Worm (Caenorhabditis elegans): Measurements from ENCODE around the gene clec-74.
"Not testable (repeated sequence)": the region's sequence is repeated elsewhere in the genome, so short reads cannot be mapped to it uniquely, and the experiment has no call there.

clec-74 gene

DNA sequence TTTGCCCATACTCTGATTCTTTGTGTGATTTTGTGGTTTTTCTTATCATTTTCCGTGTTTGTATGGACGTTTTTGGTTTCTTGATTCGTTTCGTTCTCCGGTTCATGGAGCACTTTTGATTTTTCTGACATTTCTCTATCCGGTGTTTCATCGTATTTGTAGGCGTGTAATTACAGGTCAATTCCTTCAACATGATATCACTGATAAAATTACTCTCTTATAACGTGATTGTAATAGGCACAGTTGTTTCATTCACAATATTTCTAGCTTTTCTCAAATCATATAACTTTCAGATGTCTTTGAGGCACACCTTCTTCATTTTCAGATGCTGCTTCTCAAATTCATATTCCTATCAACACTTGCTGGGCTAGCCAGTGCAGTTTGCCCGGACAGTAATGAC is 24.4 kb upstream of the clec-74 start, which contains the start of gene clec-70:
Gene clec-70 (plus strand): TSS at position 301 of the 400 bp plus-strand sequence.
- TF ChIP-seq unc-120 (tag; optimal IDR thresholded peaks at IDR 0.05; ENCODE audit: poor library complexity, severe bottlenecking); nhr-76 (tag; optimal IDR thresholded peaks at IDR 0.05); mls-2 (tag; optimal IDR thresholded peaks at IDR 0.05): not testable (repeated sequence)

DNA sequence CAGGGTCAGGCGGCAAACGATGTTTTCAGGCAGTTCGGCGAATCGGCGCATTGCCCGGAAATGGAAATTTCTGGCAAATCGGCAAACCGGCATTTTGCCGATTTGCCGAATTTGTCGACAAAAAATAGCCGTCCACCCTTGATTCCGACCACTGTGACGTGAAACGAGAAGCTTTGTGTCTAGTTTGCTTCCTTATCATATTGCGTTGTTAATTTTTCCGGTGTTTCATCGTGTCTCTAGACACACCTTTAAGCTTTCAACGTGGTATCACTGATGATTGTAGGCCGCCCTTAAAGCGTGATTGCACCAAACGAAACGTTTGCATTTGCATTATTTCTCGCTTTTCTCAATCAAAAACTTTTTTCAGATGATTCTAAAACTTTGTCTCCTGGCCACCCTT is 19.7 kb upstream of the clec-74 start, which contains the start of gene clec-71:
Gene clec-71 (plus strand): TSS at position 362 of the 400 bp plus-strand sequence.
- TF ChIP-seq unc-39 (tag; optimal IDR thresholded peaks at IDR 0.05) (no peak), ceh-39 (tag; optimal IDR thresholded peaks at IDR 0.05) (no peak), unc-120 (tag; optimal IDR thresholded peaks at IDR 0.05; ENCODE audit: poor library complexity, severe bottlenecking) (no peak), unc-62 (GFP tag; optimal IDR thresholded peaks at IDR 0.05) (no peak), mep-1 (tag; optimal IDR thresholded peaks at IDR 0.05) (no peak), zip-8 (tag; optimal IDR thresholded peaks at IDR 0.05) (no peak), lin-13 (tag; optimal IDR thresholded peaks at IDR 0.05) (no peak), elt-1 (tag; optimal IDR thresholded peaks at IDR 0.05; ENCODE audit: borderline replicate concordance, insufficient read depth) (no peak), cnd-1 (tag; optimal IDR thresholded peaks at IDR 0.05) (no peak), snpc-4 (tag; optimal IDR thresholded peaks at IDR 0.05) (no peak), hlh-1 (tag; optimal IDR thresholded peaks at IDR 0.05) (no peak), nhr-28 (tag; optimal IDR thresholded peaks at IDR 0.05) (no peak)

ce11 chrIV:3941658-3942328 is 15.0 kb upstream of the clec-74 start, which contains the start of gene clec-174:
TSS of gene clec-174 (minus strand) at chrIV:3941708.
- TF ChIP-seq snpc-4 (tag; optimal IDR thresholded peaks at IDR 0.05) (no peak), drap-1 (GFP tag; optimal IDR thresholded peaks at IDR 0.05) (no peak), M03D4.4 (tag; optimal IDR thresholded peaks at IDR 0.05) (no peak), nhr-12 (tag; optimal IDR thresholded peaks at IDR 0.05) (no peak), blmp-1 (tag; optimal IDR thresholded peaks at IDR 0.05) (no peak), mep-1 (tag; optimal IDR thresholded peaks at IDR 0.05) (no peak), pha-4 (tag; optimal IDR thresholded peaks at IDR 0.05) (no peak), tbx-8 (GFP tag; optimal IDR thresholded peaks at IDR 0.05) (no peak), mab-5 (tag; optimal IDR thresholded peaks at IDR 0.05) (no peak), sem-2 (GFP tag; optimal IDR thresholded peaks at IDR 0.05) (no peak), unc-120 (tag; optimal IDR thresholded peaks at IDR 0.05; ENCODE audit: poor library complexity, severe bottlenecking) (no peak), zip-8 (tag; optimal IDR thresholded peaks at IDR 0.05) (no peak)

DNA sequence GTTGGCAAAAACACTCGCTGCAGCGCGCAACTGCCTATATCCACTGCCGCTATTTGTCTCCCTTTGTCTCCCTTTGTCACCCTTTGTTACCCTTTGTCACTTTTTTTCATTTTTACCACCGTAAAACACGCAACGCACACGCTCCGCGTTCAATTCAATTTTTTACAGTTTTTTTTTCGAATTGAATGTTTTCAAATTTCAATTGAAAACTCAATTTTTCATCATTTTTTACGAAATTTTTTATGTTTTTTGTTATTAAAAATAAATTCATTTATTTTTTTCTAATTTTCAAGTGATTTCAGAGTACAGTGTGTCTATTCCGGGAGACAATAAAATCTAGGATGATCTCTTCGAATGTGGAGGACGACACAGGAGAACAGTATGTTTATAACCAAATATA is 13.8 kb upstream of the clec-74 start, which contains the start of gene Y46C8AL.11:
Gene Y46C8AL.11 (plus strand): TSS at position 301 of the 400 bp plus-strand sequence.
- TF ChIP-seq lin-13 (tag; optimal IDR thresholded peaks at IDR 0.05): no peak
- TF ChIP-seq ceh-43 (GFP tag; optimal IDR thresholded peaks at IDR 0.05): no peak
- TF ChIP-seq ceh-39 (tag; optimal IDR thresholded peaks at IDR 0.05): no peak
- no peak for TF ChIP-seq tbx-8 (GFP tag; optimal IDR thresholded peaks at IDR 0.05)
- TF ChIP-seq sem-2 (GFP tag; optimal IDR thresholded peaks at IDR 0.05): no peak
- no peak for TF ChIP-seq ham-2 (GFP tag; optimal IDR thresholded peaks at IDR 0.05)
- no peak for TF ChIP-seq mep-1 (tag; optimal IDR thresholded peaks at IDR 0.05)
- no peak for TF ChIP-seq nhr-12 (tag; optimal IDR thresholded peaks at IDR 0.05)
- TF ChIP-seq snpc-4 (tag; optimal IDR thresholded peaks at IDR 0.05): no peak
- TF ChIP-seq elt-1 (tag; optimal IDR thresholded peaks at IDR 0.05; ENCODE audit: borderline replicate concordance, insufficient read depth): no peak
- no peak for TF ChIP-seq pha-4 (tag; optimal IDR thresholded peaks at IDR 0.05)
- TF ChIP-seq nhr-28 (tag; optimal IDR thresholded peaks at IDR 0.05): no peak
- no peak for TF ChIP-seq sptf-1 (tag; optimal IDR thresholded peaks at IDR 0.05)
- no peak for TF ChIP-seq lsy-2 (tag; optimal IDR thresholded peaks at IDR 0.05)
- no peak for TF ChIP-seq drap-1 (GFP tag; optimal IDR thresholded peaks at IDR 0.05)
- TF ChIP-seq mls-2 (tag; optimal IDR thresholded peaks at IDR 0.05): no peak
- no peak for TF ChIP-seq mab-5 (tag; optimal IDR thresholded peaks at IDR 0.05)

DNA sequence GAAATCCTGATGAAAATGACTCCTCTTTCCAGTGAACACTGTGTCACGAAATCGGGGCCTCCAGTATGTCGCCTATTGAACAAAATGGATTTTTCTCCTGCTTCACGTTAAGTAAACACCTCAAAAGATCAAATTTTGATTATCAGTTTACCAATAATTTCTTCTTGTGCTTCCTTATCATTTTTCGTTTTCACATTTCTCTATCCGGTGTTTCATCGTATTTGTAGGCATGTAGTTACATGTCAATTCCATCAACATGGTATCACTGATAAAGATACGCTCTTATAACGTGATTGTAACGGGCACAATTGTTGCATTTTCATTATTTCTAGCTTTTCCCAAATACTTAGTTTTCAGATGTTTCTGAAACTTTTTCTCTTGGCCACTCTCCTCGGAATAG is 12.3 kb upstream of the clec-74 start, which contains the start of gene clec-72:
Gene clec-72 (plus strand): TSS at position 358 of the 400 bp plus-strand sequence.
- TF ChIP-seq elt-3 (tag; optimal IDR thresholded peaks at IDR 0.05) (no peak), ceh-43 (GFP tag; optimal IDR thresholded peaks at IDR 0.05) (no peak), sem-2 (GFP tag; optimal IDR thresholded peaks at IDR 0.05) (no peak), lsy-2 (tag; optimal IDR thresholded peaks at IDR 0.05) (no peak), M03D4.4 (tag; optimal IDR thresholded peaks at IDR 0.05) (no peak), blmp-1 (tag; optimal IDR thresholded peaks at IDR 0.05) (no peak), mab-5 (tag; optimal IDR thresholded peaks at IDR 0.05) (no peak), sptf-1 (tag; optimal IDR thresholded peaks at IDR 0.05) (no peak), nhr-2 (tag; optimal IDR thresholded peaks at IDR 0.05) (no peak), ztf-11 (tag; optimal IDR thresholded peaks at IDR 0.05) (no peak)
